Worm (Caenorhabditis elegans) whole organism, young adult: ENCODE data around the gene C49C3.20.
A peak's percentile ranks its signal among the peaks of the same experiment; 100 is the strongest.

Experiments used
- F33H1.4 ChIP-seq: fragments of 200-800 bp; sonication (Bioruptor generic); IDR thresholded peaks from 2 replicates; pipeline ENCODE4 v1.3.6; 2022; ENCODE audit warnings: missing genetic modification reagents, missing genetic modification characterization, missing compliant biosample characterization
- F39B2.1 ChIP-seq: fragments of 200-800 bp; sonication (Bioruptor generic); IDR thresholded peaks from 2 replicates; pipeline ENCODE4 v1.3.6; 2022; ENCODE audit warnings: missing genetic modification reagents, missing genetic modification characterization, missing compliant biosample characterization
- F52B5.7 ChIP-seq: sonication (generic microtip); optimal IDR thresholded peaks from 2 replicates; lab custom pipeline; 2016; ENCODE audit warnings: mild to moderate bottlenecking, missing genetic modification characterization, missing compliant biosample characterization
- F55B11.4 ChIP-seq: sonication (generic microtip); optimal IDR thresholded peaks from 2 replicates; lab custom pipeline; 2016; ENCODE audit warnings: missing compliant biosample characterization, missing genetic modification characterization, borderline replicate concordance; ENCODE audit not compliant: insufficient read depth
- F57C9.4 ChIP-seq: sonication (generic microtip); optimal IDR thresholded peaks from 2 replicates; lab custom pipeline; 2017; ENCODE audit warnings: mild to moderate bottlenecking, missing genetic modification characterization, missing compliant biosample characterization
- K12H6.12 ChIP-seq: fragments of 200-800 bp; sonication (Bioruptor generic); optimal IDR thresholded peaks from 2 replicates; lab custom pipeline; 2018; ENCODE audit warnings: mild to moderate bottlenecking, missing genetic modification characterization, missing compliant biosample characterization
- T26A5.8 ChIP-seq: sonication (generic microtip); optimal IDR thresholded peaks from 2 replicates; lab custom pipeline; 2016; ENCODE audit warnings: missing genetic modification characterization, missing compliant biosample characterization
- ZK185.1 ChIP-seq: sonication (generic microtip); optimal IDR thresholded peaks from 2 replicates; lab custom pipeline; 2016; ENCODE audit warnings: mild to moderate bottlenecking, missing genetic modification characterization, missing compliant biosample characterization; ENCODE audit not compliant: poor library complexity, severe bottlenecking
- aptf-3 ChIP-seq: fragments of 200-800 bp; sonication (Bioruptor generic); IDR thresholded peaks from 2 replicates; pipeline ENCODE4 v1.3.6; 2022; ENCODE audit warnings: missing genetic modification characterization, missing compliant biosample characterization
- atf-7 ChIP-seq: sonication (generic microtip); optimal IDR thresholded peaks from 2 replicates; lab custom pipeline; 2017; ENCODE audit warnings: mild to moderate bottlenecking, missing genetic modification characterization, missing compliant biosample characterization
- athp-1 ChIP-seq: sonication (generic microtip); optimal IDR thresholded peaks from 2 replicates; lab custom pipeline; 2017; ENCODE audit warnings: mild to moderate bottlenecking, missing genetic modification characterization, missing compliant biosample characterization
- ccch-3 ChIP-seq: fragments of 200-800 bp; sonication (Bioruptor generic); optimal IDR thresholded peaks from 2 replicates; lab custom pipeline; 2018; ENCODE audit warnings: mild to moderate bottlenecking, missing genetic modification characterization, missing compliant biosample characterization
- cebp-2 ChIP-seq: fragments of 200-800 bp; sonication (Bioruptor generic); IDR thresholded peaks from 2 replicates; pipeline ENCODE4 v1.3.6; 2022; ENCODE audit warnings: missing genetic modification characterization, missing compliant biosample characterization
- ceh-40 ChIP-seq: fragments of 200-800 bp; sonication (Bioruptor generic); IDR thresholded peaks from 2 replicates; pipeline ENCODE4 v1.3.6; 2022; ENCODE audit warnings: missing genetic modification characterization, missing compliant biosample characterization
- ceh-58 ChIP-seq: fragments of 200-800 bp; sonication (Bioruptor generic); IDR thresholded peaks from 2 replicates; pipeline ENCODE4 v1.3.6; 2022; ENCODE audit warnings: missing genetic modification characterization, missing compliant biosample characterization
- ceh-79 ChIP-seq: sonication (generic microtip); optimal IDR thresholded peaks from 2 replicates; lab custom pipeline; 2017; ENCODE audit warnings: mild to moderate bottlenecking, missing genetic modification characterization, missing compliant biosample characterization
- dox-1 ChIP-seq: fragments of 200-800 bp; sonication (Bioruptor generic); IDR thresholded peaks from 2 replicates; pipeline ENCODE4 v1.3.6; 2022; ENCODE audit warnings: missing genetic modification reagents, missing genetic modification characterization, missing compliant biosample characterization
- efl-1 ChIP-seq: fragments of 150-350 bp; optimal IDR thresholded peaks from 2 replicates; lab custom pipeline; 2014; ENCODE audit warnings: missing biosample characterization, missing genetic modification reagents, missing genetic modification characterization
- egl-18 ChIP-seq: fragments of 200-800 bp; sonication (Bioruptor generic); IDR thresholded peaks from 2 replicates; pipeline ENCODE4 v1.3.6; 2022; ENCODE audit warnings: missing genetic modification reagents, missing genetic modification characterization, missing compliant biosample characterization
- egl-44 ChIP-seq: fragments of 200-800 bp; sonication (Bioruptor generic); IDR thresholded peaks from 2 replicates; pipeline ENCODE4 v1.3.6; 2022; ENCODE audit warnings: missing genetic modification reagents, missing genetic modification characterization, missing compliant biosample characterization
- ets-4 ChIP-seq: fragments of 200-800 bp; sonication (Bioruptor generic); optimal IDR thresholded peaks from 2 replicates; lab custom pipeline; 2018; ENCODE audit warnings: mild to moderate bottlenecking, missing genetic modification characterization, missing compliant biosample characterization
- gei-17 ChIP-seq: fragments of 200-800 bp; sonication (Bioruptor generic); optimal IDR thresholded peaks from 2 replicates; lab custom pipeline; 2018; ENCODE audit warnings: mild to moderate bottlenecking, missing genetic modification characterization, missing compliant biosample characterization
- hlh-12 ChIP-seq: sonication (generic microtip); optimal IDR thresholded peaks from 2 replicates; lab custom pipeline; 2016; ENCODE audit warnings: missing genetic modification characterization, missing compliant biosample characterization
- lin-26 ChIP-seq: fragments of 200-800 bp; sonication (Bioruptor generic); IDR thresholded peaks from 2 replicates; pipeline ENCODE4 v1.3.6; 2022; ENCODE audit warnings: missing genetic modification reagents, missing genetic modification characterization, missing compliant biosample characterization
- lin-35 ChIP-seq, 3 experiments: fragments of 150-350 bp in 2 of 3; sonication (generic microtip) in 1 of 3; optimal IDR thresholded peaks; 2 replicates each; lab custom pipeline; 2014 to 2018; ENCODE audit warnings: missing biosample characterization in 3 of 3, missing genetic modification characterization in 3 of 3, missing genetic modification reagents in 3 of 3
- lin-40 ChIP-seq: sonication (generic microtip); optimal IDR thresholded peaks from 2 replicates; lab custom pipeline; 2016; ENCODE audit warnings: missing genetic modification characterization, mild to moderate bottlenecking, missing compliant biosample characterization, missing genotype, missing genetic modification reagents
- lsl-1 ChIP-seq: fragments of 200-800 bp; sonication (Bioruptor generic); optimal IDR thresholded peaks from 2 replicates; lab custom pipeline; 2018; ENCODE audit warnings: mild to moderate bottlenecking, missing genetic modification characterization, moderate library complexity, missing compliant biosample characterization
- madf-10 ChIP-seq: sonication (generic microtip); optimal IDR thresholded peaks from 2 replicates; lab custom pipeline; 2016; ENCODE audit warnings: mild to moderate bottlenecking, missing genetic modification characterization, missing compliant biosample characterization
- madf-6 ChIP-seq: fragments of 200-800 bp; sonication (Bioruptor generic); IDR thresholded peaks from 2 replicates; pipeline ENCODE4 v1.3.6; 2022; ENCODE audit warnings: missing genetic modification reagents, missing genetic modification characterization, missing compliant biosample characterization
- madf-8 ChIP-seq: fragments of 200-800 bp; sonication (Bioruptor generic); conservative IDR thresholded peaks from 2 replicates; pipeline ENCODE4 v1.3.6; 2022; ENCODE audit warnings: missing genetic modification reagents, missing genetic modification characterization, missing compliant biosample characterization
- mcd-1 ChIP-seq: fragments of 200-800 bp; sonication (Bioruptor generic); IDR thresholded peaks from 2 replicates; pipeline ENCODE4 v1.3.6; 2022; ENCODE audit warnings: missing genetic modification reagents, missing genetic modification characterization, missing compliant biosample characterization
- mxl-1 ChIP-seq: sonication (generic microtip); optimal IDR thresholded peaks from 2 replicates; lab custom pipeline; 2016; ENCODE audit warnings: missing genetic modification characterization, missing compliant biosample characterization
- nfya-2 ChIP-seq: fragments of 200-800 bp; sonication (Bioruptor generic); IDR thresholded peaks from 2 replicates; pipeline ENCODE4 v1.3.6; 2022; ENCODE audit warnings: missing genetic modification reagents, missing genetic modification characterization, missing compliant biosample characterization
- nhr-120 ChIP-seq: fragments of 200-800 bp; sonication (Bioruptor generic); IDR thresholded peaks from 2 replicates; pipeline ENCODE4 v1.3.6; 2022; ENCODE audit warnings: missing genetic modification characterization, missing compliant biosample characterization
- nhr-27 ChIP-seq: fragments of 200-800 bp; sonication (Bioruptor generic); optimal IDR thresholded peaks from 2 replicates; lab custom pipeline; 2018; ENCODE audit warnings: mild to moderate bottlenecking, missing genetic modification characterization, moderate library complexity, missing compliant biosample characterization
- nhr-80 ChIP-seq: sonication (generic microtip); optimal IDR thresholded peaks from 2 replicates; lab custom pipeline; 2016; ENCODE audit warnings: missing genetic modification characterization, missing compliant biosample characterization
- rec-8 ChIP-seq, 2 experiments: sonication (generic microtip); optimal IDR thresholded peaks; 2 replicates each; lab custom pipeline; 2016; ENCODE audit warnings: mild to moderate bottlenecking in 2 of 2, missing genetic modification characterization in 2 of 2, missing genetic modification reagents in 2 of 2, missing genotype in 2 of 2, missing biosample characterization in 1 of 2, missing compliant biosample characterization in 1 of 2, moderate library complexity in 1 of 2
- rpc-1 ChIP-seq, 2 experiments: fragments of 150-350 bp in 1 of 2; sonication (generic microtip) in 1 of 2; optimal IDR thresholded peaks; 2 replicates each; lab custom pipeline; 2014 to 2018; ENCODE audit warnings: missing biosample characterization in 1 of 2, missing genetic modification characterization in 1 of 2, missing genetic modification reagents in 1 of 2, missing genotype in 1 of 2
- sea-2 ChIP-seq: fragments of 200-800 bp; sonication (Bioruptor generic); IDR thresholded peaks from 2 replicates; pipeline ENCODE4 v1.3.6; 2022; ENCODE audit warnings: missing genetic modification characterization, missing compliant biosample characterization
- snpc-4 ChIP-seq, 5 experiments: fragments of 150-350 bp in 1 of 5; sonication (generic microtip) in 4 of 5; optimal IDR thresholded peaks; 2 replicates each; lab custom pipeline; 2014 to 2018; ENCODE audit warnings: missing genetic modification characterization in 5 of 5, missing biosample characterization in 3 of 5, antibody characterized with exemption in 2 of 5, mild to moderate bottlenecking in 2 of 5, missing compliant biosample characterization in 2 of 5, missing genotype in 2 of 5, moderate library complexity in 2 of 5, missing genetic modification reagents in 1 of 5
- tbp1 ChIP-seq: fragments of 200-800 bp; sonication (Bioruptor generic); optimal IDR thresholded peaks from 2 replicates; lab custom pipeline; 2018; ENCODE audit warnings: mild to moderate bottlenecking, missing genetic modification characterization, missing compliant biosample characterization
- tbx-9 ChIP-seq: sonication (generic microtip); optimal IDR thresholded peaks from 2 replicates; lab custom pipeline; 2016; ENCODE audit warnings: borderline replicate concordance, missing genetic modification characterization, inconsistent platforms, missing compliant biosample characterization
- tlf-1 ChIP-seq: fragments of 200-800 bp; sonication (Bioruptor generic); optimal IDR thresholded peaks from 2 replicates; lab custom pipeline; 2018; ENCODE audit warnings: mild to moderate bottlenecking, missing genetic modification characterization, missing compliant biosample characterization
- xnd-1 ChIP-seq: sonication (generic microtip); optimal IDR thresholded peaks from 2 replicates; lab custom pipeline; 2016; ENCODE audit warnings: missing genotype, missing genetic modification reagents, missing genetic modification characterization, missing compliant biosample characterization
- zfh-2 ChIP-seq: fragments of 200-800 bp; sonication (Bioruptor generic); conservative IDR thresholded peaks from 2 replicates; pipeline ENCODE4 v1.3.6; 2022; ENCODE audit warnings: missing genetic modification reagents, missing genetic modification characterization, missing compliant biosample characterization

C49C3.20 gene

DNA sequence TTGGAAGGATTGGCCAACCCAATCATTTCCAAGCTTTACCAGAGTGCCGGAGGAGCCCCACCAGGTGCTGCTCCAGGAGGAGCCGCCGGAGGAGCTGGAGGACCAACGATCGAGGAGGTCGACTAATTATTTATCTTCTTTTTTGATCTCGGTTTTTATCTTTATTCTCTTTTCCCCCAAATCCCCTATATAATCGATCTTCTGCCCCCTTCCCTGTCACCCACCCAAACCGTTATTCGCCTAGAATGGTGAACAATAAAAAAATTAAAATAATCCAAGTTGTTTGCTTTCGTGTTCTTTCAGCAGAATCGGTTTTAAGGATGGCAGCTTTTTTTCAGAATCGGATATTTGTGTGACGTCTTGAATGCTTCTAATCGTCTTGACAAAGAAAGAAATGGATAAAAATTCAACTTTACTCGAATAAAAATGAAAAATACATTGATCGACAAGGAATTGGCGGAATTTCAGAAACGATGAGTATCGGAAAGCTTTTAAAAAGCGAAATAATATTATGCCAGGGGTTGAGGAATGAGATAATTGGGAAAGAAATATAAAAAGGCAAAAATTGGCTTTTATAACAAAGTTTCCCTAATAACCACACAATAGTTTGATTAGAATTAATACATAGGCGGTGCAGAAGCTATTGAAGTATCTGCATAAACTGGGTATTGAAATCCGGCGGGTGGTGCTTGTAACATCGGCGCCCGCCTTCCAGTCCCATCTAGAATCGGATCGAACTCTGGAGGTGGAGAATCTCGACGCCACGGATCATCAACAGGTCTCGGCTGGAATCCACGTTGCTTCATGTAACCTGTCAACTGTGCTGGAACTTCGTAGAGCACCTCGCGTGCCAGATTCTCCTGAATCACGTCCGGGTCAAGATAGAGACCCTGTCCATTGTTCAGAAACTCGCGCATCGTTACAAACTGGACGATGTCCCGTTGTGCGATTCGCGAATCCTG, 35.0 kb downstream of the C49C3.20 start (continued):
- peak; percentile 89; the same call in 1 of the 2 replicates for TF ChIP-seq ceh-58 (GFP tag; lab: Robert Waterston, UW)
- no peak for TF ChIP-seq rec-8 (tag; optimal IDR thresholded peaks at IDR 0.05; lab: Kevin White, UChicago)
- peak; percentile 65 for TF ChIP-seq lsl-1
- peak; percentile 56; the same call in 1 of the 2 replicates for TF ChIP-seq egl-44 (GFP tag; lab: Robert Waterston, UW)
- TF ChIP-seq nhr-80 (tag; lab: Kevin White, UChicago) = peak; percentile 14
- peak; percentile 69 for TF ChIP-seq snpc-4 (GFP tag; optimal IDR thresholded peaks at IDR 0.05; lab: Kevin White, UChicago)
- TF ChIP-seq snpc-4 (tag; optimal IDR thresholded peaks at IDR 0.05; lab: Kevin White, UChicago) = peak; percentile 69 to 93 (median 79)
- no peak for TF ChIP-seq egl-18 (GFP tag; lab: Robert Waterston, UW)
- TF ChIP-seq F33H1.4 (GFP tag; lab: Robert Waterston, UW) = peak; percentile 6; the same call in 1 of the 2 replicates
- TF ChIP-seq sea-2 = no peak
- TF ChIP-seq hlh-12 (tag; lab: Kevin White, UChicago) = peak; percentile 9
- TF ChIP-seq xnd-1 (tag; lab: Kevin White, UChicago) = no peak
- peak; percentile 90 for TF ChIP-seq lin-26
- peak; percentile 64 for TF ChIP-seq ccch-3 (GFP tag; lab: Kevin White, UChicago)
- TF ChIP-seq gei-17 (GFP tag; lab: Kevin White, UChicago) = peak; percentile 81
- TF ChIP-seq tbp1 (GFP tag; lab: Kevin White, UChicago) = peak; percentile 76
- TF ChIP-seq mxl-1 (tag; lab: Kevin White, UChicago) = no peak
- peak; percentile 82 for TF ChIP-seq ceh-79 (tag; lab: Kevin White, UChicago)
- TF ChIP-seq tlf-1 (GFP tag; lab: Kevin White, UChicago) = peak; percentile 96
- TF ChIP-seq dox-1 = peak; percentile 82
- TF ChIP-seq aptf-3 (GFP tag; lab: Robert Waterston, UW) = peak; percentile 73; the same call in 1 of the 2 replicates
- peak; percentile 31 for TF ChIP-seq efl-1
- peak; percentile 61 for TF ChIP-seq madf-10 (tag; lab: Kevin White, UChicago)
- peak; percentile 96 for TF ChIP-seq athp-1 (tag; lab: Kevin White, UChicago)
- peak; percentile 75 for TF ChIP-seq K12H6.12
- peak; percentile 73 for TF ChIP-seq nhr-27 (tag; lab: Kevin White, UChicago)
- TF ChIP-seq lin-35 (GFP tag; optimal IDR thresholded peaks at IDR 0.05; lab: Kevin White, UChicago) = peak in 2 of 3 experiments; percentile 69 to 70
- no peak for TF ChIP-seq F55B11.4 (tag; lab: Kevin White, UChicago)
- TF ChIP-seq ZK185.1 (tag; lab: Kevin White, UChicago) = peak; percentile 67
- no peak for TF ChIP-seq nhr-120 (GFP tag; lab: Robert Waterston, UW)
- TF ChIP-seq T26A5.8 = peak; percentile 96
- TF ChIP-seq F52B5.7 (tag; lab: Kevin White, UChicago) = peak; percentile 79
- TF ChIP-seq cebp-2 = no peak
- peak; percentile 76 for TF ChIP-seq madf-6 (GFP tag; lab: Robert Waterston, UW)
- peak; percentile 82 for TF ChIP-seq lin-40 (tag; lab: Kevin White, UChicago)
- TF ChIP-seq ceh-40 (GFP tag; lab: Robert Waterston, UW) = peak; percentile 70
- peak; percentile 94 for TF ChIP-seq atf-7 (tag; lab: Kevin White, UChicago)
- TF ChIP-seq nfya-2 (GFP tag; lab: Robert Waterston, UW) = 0 out of 2 replicates have a peak, but pooled peaks have one; percentile 64
- peak; percentile 65 for TF ChIP-seq F57C9.4 (tag; lab: Kevin White, UChicago)
- no peak for TF ChIP-seq rpc-1 (optimal IDR thresholded peaks at IDR 0.05; lab: Kevin White, UChicago)
- TF ChIP-seq rpc-1 (tag; optimal IDR thresholded peaks at IDR 0.05; lab: Kevin White, UChicago) = no peak
- peak; percentile 96 for TF ChIP-seq zfh-2 (GFP tag; lab: Robert Waterston, UW)
- peak; percentile 63 for TF ChIP-seq mcd-1
- peak; percentile 87 for TF ChIP-seq F39B2.1 (GFP tag; lab: Robert Waterston, UW)
- TF ChIP-seq tbx-9 (tag; lab: Kevin White, UChicago) = peak; percentile 83
- TF ChIP-seq madf-8 = peak; percentile 23
- TF ChIP-seq ets-4 (GFP tag; lab: Kevin White, UChicago) = peak; percentile 1
